Fruit fly (Drosophila melanogaster): ENCODE data around the gene Rel.

DNA sequence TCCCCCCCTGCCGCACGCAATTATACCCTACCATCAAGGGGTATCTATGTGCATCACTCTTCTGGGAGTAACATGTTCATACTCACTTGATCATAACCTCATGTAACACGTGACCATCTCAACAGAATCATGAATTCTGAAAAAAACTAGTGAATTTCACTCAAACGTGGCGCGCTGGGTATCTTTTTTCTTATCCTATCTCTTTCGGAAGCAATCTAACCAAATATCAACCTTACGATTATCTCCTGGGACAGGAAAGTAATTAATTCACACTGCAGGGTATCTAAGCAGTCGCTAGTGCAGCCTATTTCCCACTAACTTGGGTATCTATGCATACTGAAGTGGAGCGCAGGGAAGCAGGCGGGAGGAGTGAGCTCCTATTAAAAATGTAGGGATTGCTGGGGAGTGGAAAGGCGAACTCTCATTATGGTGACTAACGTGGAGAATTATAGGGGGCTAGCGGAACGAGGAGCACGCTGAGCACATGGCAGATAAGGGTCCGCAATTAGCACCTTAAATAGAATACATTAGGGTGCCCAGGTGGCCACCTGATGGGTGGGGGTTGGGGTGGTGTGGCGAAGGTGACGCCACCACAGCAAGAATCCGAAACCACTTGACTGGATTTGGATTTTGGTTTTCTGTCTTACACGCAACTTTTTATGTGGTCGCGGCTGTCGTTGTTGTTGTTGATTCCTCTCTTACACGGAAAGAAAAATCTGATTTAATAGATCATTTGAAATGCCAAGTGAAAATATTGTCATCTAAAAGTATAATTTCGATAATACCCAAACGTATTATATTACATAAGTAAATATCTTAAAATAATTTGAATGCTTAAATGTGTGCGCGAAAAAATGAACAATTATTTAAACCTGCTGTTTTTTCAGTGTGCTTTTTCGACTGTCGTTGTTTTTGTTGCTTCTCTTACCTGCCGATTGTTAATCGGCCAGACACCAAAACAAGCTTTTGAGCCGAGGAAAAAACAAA is 7.6 kb upstream of the Rel start:
- TF ChIP-seq E2f2 (GFP tag; IDR thresholded peaks at IDR 0.05) (no peak), insv (GFP tag; optimal IDR thresholded peaks at IDR 0.05) (peak in 1 of 2 experiments; percentile 49), Sin3A (optimal IDR thresholded peaks at IDR 0.05) (no peak), CG7271 (tag; optimal IDR thresholded peaks at IDR 0.05) (peak; percentile 69), CG3065 (GFP tag; optimal IDR thresholded peaks at IDR 0.05) (peak; percentile 86), repo (GFP tag; optimal IDR thresholded peaks at IDR 0.05) (peak; percentile 52), CG7745 (tag; optimal IDR thresholded peaks at IDR 0.05) (peak; percentile 48)
